Fruit fly (Drosophila melanogaster): ENCODE measurements around the gene CG8813.

Gene CG8813

DNA sequence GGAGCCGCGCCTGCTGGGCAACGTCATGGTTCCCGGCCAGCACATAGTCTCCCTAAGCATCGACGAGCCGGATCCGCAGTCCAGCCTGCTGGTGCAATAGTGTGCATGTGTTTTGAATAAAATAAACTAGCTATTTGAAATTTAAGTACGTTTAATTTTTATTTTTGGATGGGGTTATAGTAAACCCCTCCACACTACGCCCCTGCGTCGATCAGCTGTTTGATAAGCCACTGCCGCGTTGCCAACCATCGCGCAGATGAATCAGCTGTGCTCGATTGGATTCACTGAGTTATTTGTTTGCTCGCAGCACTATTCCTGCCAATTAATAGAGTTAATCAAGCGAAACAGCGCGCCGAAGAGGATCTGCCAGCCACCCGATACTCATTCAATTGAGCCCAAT, 9.4 kb downstream of the CG8813 start, which contains the start of gene RabGGTb (continued):
- TF ChIP-seq CG1024 (GFP tag; IDR thresholded peaks at IDR 0.05) (peak; percentile 47; the same call in 1 of the 2 replicates), Fer3 (tag; optimal IDR thresholded peaks at IDR 0.05) (peak; percentile 26), tll (GFP tag; optimal IDR thresholded peaks at IDR 0.05) (no peak), CG10321 (GFP tag; IDR thresholded peaks at IDR 0.05) (peak; percentile 23; the same call in 1 of the 2 replicates), gfzf (GFP tag; optimal IDR thresholded peaks at IDR 0.05) (no peak), ATbp (GFP tag; optimal IDR thresholded peaks at IDR 0.05) (peak; percentile 17), Poxn (GFP tag; IDR thresholded peaks at IDR 0.05) (0 out of 2 replicates have a peak, but pooled peaks have one; percentile 13), CG10431 (GFP tag; optimal IDR thresholded peaks at IDR 0.05) (no peak), Fer1 (GFP tag; optimal IDR thresholded peaks at IDR 0.05) (peak; percentile 71), gce (GFP tag; IDR thresholded peaks at IDR 0.05) (peak; percentile 54; the same call in 1 of the 3 replicates), rib (GFP tag; IDR thresholded peaks at IDR 0.05) (0 out of 2 replicates have a peak, but pooled peaks have one; percentile 54), danr (GFP tag; IDR thresholded peaks at IDR 0.05) (no peak), Dek (tag; optimal IDR thresholded peaks at IDR 0.05) (peak; percentile 39), corto (GFP tag; optimal IDR thresholded peaks at IDR 0.05) (no peak), CG1529 (GFP tag; optimal IDR thresholded peaks at IDR 0.05) (peak; percentile 20), MBD-R2 (GFP tag; IDR thresholded peaks at IDR 0.05) (peak; percentile 98), CG16863 (GFP tag; optimal IDR thresholded peaks at IDR 0.05) (peak; percentile 36), ci (GFP tag; IDR thresholded peaks at IDR 0.05) (peak; percentile 89), CG11560 (tag; IDR thresholded peaks at IDR 0.05) (0 out of 3 replicates have a peak, but pooled peaks have one; percentile 10), Chrac-16 (GFP tag; optimal IDR thresholded peaks at IDR 0.05) (peak; percentile 47), Hand (GFP tag; optimal IDR thresholded peaks at IDR 0.05) (peak; percentile 41), CG5180 (GFP tag; optimal IDR thresholded peaks at IDR 0.05) (peak; percentile 26), CG17829 (tag; optimal IDR thresholded peaks at IDR 0.05) (peak; percentile 57), sens (GFP tag) (peak; percentile 88), CG11456 (GFP tag; IDR thresholded peaks at IDR 0.05) (peak; percentile 84; the same call in 2 of the 3 replicates), cas (GFP tag; IDR thresholded peaks at IDR 0.05) (peak; percentile 57; the same call in 1 of the 2 replicates), Antp (GFP tag; optimal IDR thresholded peaks at IDR 0.05) (peak; percentile 64), B-H1 (GFP tag; IDR thresholded peaks at IDR 0.05) (peak; percentile 64), bigmax (GFP tag; optimal IDR thresholded peaks at IDR 0.05) (peak; percentile 69), unpg (GFP tag; optimal IDR thresholded peaks at IDR 0.05) (peak; percentile 46), CG11085 (GFP tag; IDR thresholded peaks at IDR 0.05) (peak; percentile 70), CG9797 (GFP tag; optimal IDR thresholded peaks at IDR 0.05) (peak; percentile 29), CG32772 (GFP tag; IDR thresholded peaks at IDR 0.05) (peak; percentile 41; the same call in 1 of the 2 replicates), CG9215 (GFP tag; IDR thresholded peaks at IDR 0.05) (peak; percentile 64), bowl (GFP tag; IDR thresholded peaks at IDR 0.05) (peak; percentile 46; the same call in 1 of the 2 replicates), luna (GFP tag; optimal IDR thresholded peaks at IDR 0.05) (no peak), ab (GFP tag; optimal IDR thresholded peaks at IDR 0.05) (peak; percentile 7), CG12942 (GFP tag; optimal IDR thresholded peaks at IDR 0.05) (no peak), CG17359 (tag; optimal IDR thresholded peaks at IDR 0.05) (peak; percentile 33), lov (optimal IDR thresholded peaks at IDR 0.05) (no peak), lov (GFP tag; IDR thresholded peaks at IDR 0.05) (0 out of 3 replicates have a peak, but pooled peaks have one; percentile 25), HLH54F (GFP tag; optimal IDR thresholded peaks at IDR 0.05) (peak; percentile 67), CG7745 (tag; optimal IDR thresholded peaks at IDR 0.05) (no peak), Max (GFP tag; optimal IDR thresholded peaks at IDR 0.05) (peak; percentile 5), slbo (GFP tag; IDR thresholded peaks at IDR 0.05) (peak; percentile 86), slou (GFP tag; optimal IDR thresholded peaks at IDR 0.05) (no peak), CG12391 (tag; optimal IDR thresholded peaks at IDR 0.05) (peak; percentile 59), CG9727 (GFP tag; optimal IDR thresholded peaks at IDR 0.05) (peak; percentile 57), vnd (GFP tag; IDR thresholded peaks at IDR 0.05; ENCODE audit: partially characterized antibody) (no peak), Awh (GFP tag; IDR thresholded peaks at IDR 0.05) (peak; percentile 79), CG10147 (GFP tag; optimal IDR thresholded peaks at IDR 0.05) (peak; percentile 29)
